Worm (Caenorhabditis elegans) whole organism, mixed stage, embryonic: ENCODE data around the gene Y46G5A.14.

ENCODE experiments used
- lsy-2 ChIP-seq: fragments of 150-350 bp; optimal IDR thresholded peaks from 2 replicates; lab custom pipeline; 2014; ENCODE audit warnings: missing biosample characterization, missing genetic modification characterization
- unc-39 ChIP-seq: fragments of 150-350 bp; optimal IDR thresholded peaks from 2 replicates; lab custom pipeline; 2014; ENCODE audit warnings: missing biosample characterization, missing genetic modification characterization

DNA sequence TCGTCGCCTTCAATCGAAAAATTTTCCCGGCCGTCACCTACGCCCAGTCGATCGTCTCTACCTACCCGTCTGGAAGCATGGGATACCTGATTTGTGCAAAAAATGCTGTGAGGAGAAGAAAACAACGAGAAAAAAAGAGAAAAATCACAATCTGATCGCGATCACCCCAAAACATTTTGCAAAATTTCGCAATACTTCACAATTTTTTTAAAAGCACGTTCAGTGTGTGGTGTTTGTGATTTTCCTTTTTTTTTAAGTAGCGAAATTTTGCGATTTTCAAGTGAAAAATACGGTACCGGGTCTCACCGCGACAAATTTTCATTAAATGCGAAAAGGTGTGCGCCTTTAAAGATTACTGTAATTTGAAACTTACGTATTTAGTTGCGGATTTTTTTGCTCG lies 35.2 kb downstream of the Y46G5A.14 start:
- TF ChIP-seq lsy-2 (tag; lab: Kevin White, UChicago) (no peak), unc-39 (no peak)
